Worm (Caenorhabditis elegans) whole organism, L3 larva: ENCODE data around the gene mrp-7.

Experiments used
- R02D3.7 ChIP-seq: fragments of 150-350 bp; optimal IDR thresholded peaks from 2 replicates; lab custom pipeline; 2014; ENCODE audit warnings: missing biosample characterization, missing genetic modification characterization
- ama-1 ChIP-seq: fragments of 150-350 bp; optimal IDR thresholded peaks from 2 replicates; lab custom pipeline; 2018
- elt-2 ChIP-seq: sonication (generic microtip); optimal IDR thresholded peaks from 2 replicates; lab custom pipeline; 2016; ENCODE audit warnings: missing genetic modification reagents, mild to moderate bottlenecking, missing genetic modification characterization, missing compliant biosample characterization
- elt-3 ChIP-seq, 3 experiments: fragments of 150-350 bp in 1 of 3; sonication (generic microtip) in 2 of 3; optimal IDR thresholded peaks; 2 replicates in 2 of 3; 4 replicates in 1 of 3; lab custom pipeline; 2014 to 2017; ENCODE audit warnings: missing biosample characterization in 3 of 3, missing genetic modification characterization in 3 of 3
- hmg-11 ChIP-seq: sonication (generic microtip); optimal IDR thresholded peaks from 2 replicates; lab custom pipeline; 2016; ENCODE audit warnings: missing genetic modification characterization, missing compliant biosample characterization
- jun-1 ChIP-seq: fragments of 150-350 bp; optimal IDR thresholded peaks from 2 replicates; lab custom pipeline; 2014; ENCODE audit warnings: missing biosample characterization, missing genetic modification reagents, missing genetic modification characterization
- nhr-23 ChIP-seq: fragments of 150-350 bp; optimal IDR thresholded peaks from 2 replicates; lab custom pipeline; 2014; ENCODE audit warnings: missing biosample characterization, missing genetic modification reagents, missing genetic modification characterization
- nhr-28 ChIP-seq: fragments of 150-350 bp; optimal IDR thresholded peaks from 2 replicates; lab custom pipeline; 2014; ENCODE audit warnings: missing biosample characterization, missing genetic modification characterization
- skn-1 ChIP-seq: fragments of 150-350 bp; optimal IDR thresholded peaks from 2 replicates; lab custom pipeline; 2014; ENCODE audit warnings: missing biosample characterization, missing genetic modification characterization
- tbx-2 ChIP-seq: sonication (generic microtip); optimal IDR thresholded peaks from 2 replicates; lab custom pipeline; 2016; ENCODE audit warnings: mild to moderate bottlenecking, missing genetic modification characterization, missing compliant biosample characterization
- unc-39 ChIP-seq: sonication (generic microtip); optimal IDR thresholded peaks from 4 replicates; lab custom pipeline; 2017; ENCODE audit warnings: missing biosample characterization, missing genetic modification characterization
- unc-62 ChIP-seq: fragments of 150-350 bp; sonication (generic microtip); optimal IDR thresholded peaks from 4 replicates; lab custom pipeline; 2014; ENCODE audit warnings: missing biosample characterization, missing genetic modification reagents, missing genetic modification characterization
- zag-1 ChIP-seq: fragments of 150-350 bp; optimal IDR thresholded peaks from 2 replicates; lab custom pipeline; 2014; ENCODE audit warnings: missing biosample characterization, missing genetic modification characterization

DNA sequence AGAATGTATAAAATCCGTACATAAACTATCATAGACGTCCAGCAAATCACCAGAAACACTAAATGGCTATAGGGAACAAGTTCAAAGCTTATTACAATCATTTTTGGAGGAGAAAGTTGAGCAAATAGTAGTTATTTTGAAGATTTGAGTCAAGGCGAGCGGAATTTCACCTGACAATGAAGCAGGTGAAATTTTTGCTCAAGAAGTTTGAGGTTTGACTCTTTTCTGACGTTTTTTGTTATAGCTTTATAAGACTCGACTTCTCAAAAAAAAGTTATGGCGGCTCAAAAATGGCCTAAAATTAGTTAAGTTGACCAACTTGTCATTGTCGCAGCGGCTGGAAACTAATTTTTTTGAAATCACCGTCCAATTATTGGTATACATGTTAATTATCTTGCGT is 34.2 kb downstream of the mrp-7 start, which contains the start of gene srv-3:
- TF ChIP-seq tbx-2 (tag; lab: Kevin White, UChicago) = no peak
- no peak for TF ChIP-seq skn-1 (tag; lab: Kevin White, UChicago)
- no peak for TF ChIP-seq ama-1
- TF ChIP-seq nhr-23 (tag; lab: Kevin White, UChicago) = no peak
- TF ChIP-seq elt-2 = no peak
- no peak for TF ChIP-seq unc-62
- TF ChIP-seq jun-1 (tag; lab: Kevin White, UChicago) = no peak
- no peak for TF ChIP-seq zag-1 (tag; lab: Kevin White, UChicago)
- no peak for TF ChIP-seq nhr-28
- no peak for TF ChIP-seq hmg-11
- TF ChIP-seq elt-3 (tag; optimal IDR thresholded peaks at IDR 0.05; lab: Kevin White, UChicago) = no peak
- no peak for TF ChIP-seq R02D3.7
- no peak for TF ChIP-seq unc-39 (tag; lab: Kevin White, UChicago)
